Fruit fly (Drosophila melanogaster) whole organism, embryonic: ENCODE data around the gene CG7304.

Experiments
- Blimp-1 ChIP-seq: fragments of 200-800 bp; sonication (Bioruptor generic); optimal IDR thresholded peaks from 3 replicates; lab custom pipeline; 2018; ENCODE audit warnings: missing biosample characterization, missing genetic modification characterization, mild to moderate bottlenecking, moderate library complexity, missing genetic modification reagents
- CG10462 ChIP-seq: fragments of 200-800 bp; sonication (Bioruptor generic); optimal IDR thresholded peaks from 2 replicates; lab custom pipeline; 2016; ENCODE audit warnings: missing biosample characterization, missing genetic modification characterization
- CG10565 ChIP-seq: fragments of 200-800 bp; sonication (Bioruptor generic); optimal IDR thresholded peaks from 3 replicates; lab custom pipeline; 2016; ENCODE audit warnings: missing biosample characterization, mild to moderate bottlenecking, missing genetic modification characterization
- CG10979 ChIP-seq: fragments of 200-800 bp; sonication (Bioruptor generic); optimal IDR thresholded peaks from 2 replicates; lab custom pipeline; 2018; ENCODE audit warnings: missing biosample characterization, mild to moderate bottlenecking, missing genetic modification characterization, moderate library complexity
- CG11695 ChIP-seq: fragments of 200-800 bp; sonication (Bioruptor generic); IDR thresholded peaks from 3 replicates; pipeline ENCODE4 v1.3.6; 2022; ENCODE audit warnings: missing biosample characterization, missing genetic modification characterization
- CG12769 ChIP-seq: fragments of 200-800 bp; sonication (Bioruptor generic); optimal IDR thresholded peaks from 2 replicates; lab custom pipeline; 2019; ENCODE audit warnings: missing biosample characterization, mild to moderate bottlenecking, missing genetic modification characterization, moderate library complexity
- CG14050 ChIP-seq: fragments of 200-800 bp; sonication (Bioruptor generic); IDR thresholded peaks from 3 replicates; pipeline ENCODE4 v1.3.6; 2022; ENCODE audit warnings: missing biosample characterization, missing genetic modification characterization
- CG14710 ChIP-seq: fragments of 200-800 bp; sonication (Bioruptor generic); optimal IDR thresholded peaks from 3 replicates; lab custom pipeline; 2019; ENCODE audit warnings: missing biosample characterization, mild to moderate bottlenecking, missing genetic modification characterization, moderate library complexity
- CG17829 ChIP-seq: fragments of 200-800 bp; optimal IDR thresholded peaks from 2 replicates; lab custom pipeline; 2019; ENCODE audit warnings: missing biosample characterization, mild to moderate bottlenecking, missing genetic modification characterization, moderate library complexity
- CG18262 ChIP-seq: fragments of 200-800 bp; optimal IDR thresholded peaks from 3 replicates; lab custom pipeline; 2019; ENCODE audit warnings: missing biosample characterization, mild to moderate bottlenecking, missing genetic modification characterization, moderate library complexity
- CG30403 ChIP-seq: fragments of 200-800 bp; sonication (Bioruptor generic); optimal IDR thresholded peaks from 3 replicates; lab custom pipeline; 2016; ENCODE audit warnings: missing biosample characterization, missing genetic modification characterization
- CG6854 ChIP-seq: fragments of 200-800 bp; sonication (Bioruptor generic); optimal IDR thresholded peaks from 3 replicates; lab custom pipeline; 2017; ENCODE audit warnings: missing biosample characterization, mild to moderate bottlenecking, missing genetic modification characterization
- CG7556 ChIP-seq: fragments of 200-800 bp; sonication (Bioruptor generic); optimal IDR thresholded peaks from 2 replicates; lab custom pipeline; 2017; ENCODE audit warnings: missing biosample characterization, mild to moderate bottlenecking, missing genetic modification characterization
- CG9727 ChIP-seq: fragments of 200-800 bp; sonication (Bioruptor generic); optimal IDR thresholded peaks from 3 replicates; lab custom pipeline; 2017; ENCODE audit warnings: missing biosample characterization, mild to moderate bottlenecking, missing genetic modification characterization
- CkIIα-i1 ChIP-seq: fragments of 200-800 bp; sonication (Bioruptor generic); IDR thresholded peaks from 2 replicates; pipeline ENCODE4 v1.3.6; 2022; ENCODE audit warnings: missing biosample characterization, missing genetic modification characterization
- Ets65A ChIP-seq: fragments of 200-800 bp; sonication (Bioruptor generic); peaks from one replicate; lab custom pipeline; 2016; ENCODE audit warnings: missing biosample characterization, missing genetic modification characterization
- Hmr ChIP-seq: fragments of 200-800 bp; sonication (Bioruptor generic); optimal IDR thresholded peaks from 3 replicates; lab custom pipeline; 2017; ENCODE audit warnings: mild to moderate bottlenecking, missing biosample characterization, missing genetic modification reagents, missing genetic modification characterization
- Kr ChIP-seq: fragments of 200-800 bp; sonication (Bioruptor generic); optimal IDR thresholded peaks from 2 replicates; lab custom pipeline; 2017; ENCODE audit warnings: missing biosample characterization, mild to moderate bottlenecking, missing genetic modification characterization
- Med ChIP-seq: fragments of 200-800 bp; sonication (Bioruptor generic); peaks from one replicate; lab custom pipeline; 2016; ENCODE audit warnings: missing biosample characterization, missing genetic modification characterization, mild to moderate bottlenecking, inconsistent platforms, moderate library complexity
- Oli ChIP-seq: fragments of 200-800 bp; sonication (Bioruptor generic); optimal IDR thresholded peaks from 2 replicates; lab custom pipeline; 2018; ENCODE audit warnings: missing biosample characterization, mild to moderate bottlenecking, missing genetic modification characterization, moderate library complexity
- Sox102F ChIP-seq: fragments of 200-800 bp; sonication (Bioruptor generic); optimal IDR thresholded peaks from 2 replicates; lab custom pipeline; 2018; ENCODE audit warnings: missing biosample characterization, mild to moderate bottlenecking, missing genetic modification characterization, moderate library complexity
- Ssrp ChIP-seq: fragments of 200-800 bp; sonication (Bioruptor generic); optimal IDR thresholded peaks from 2 replicates; lab custom pipeline; 2018; ENCODE audit warnings: missing biosample characterization, mild to moderate bottlenecking, missing genetic modification characterization, moderate library complexity
- Taf1 ChIP-seq: fragments of 200-800 bp; sonication (Bioruptor generic); IDR thresholded peaks from 2 replicates; pipeline ENCODE4 v1.3.6; 2022; ENCODE audit warnings: missing biosample characterization, missing genetic modification characterization
- Xbp1 ChIP-seq: fragments of 200-800 bp; sonication (Bioruptor generic); optimal IDR thresholded peaks from 3 replicates; lab custom pipeline; 2016; ENCODE audit warnings: missing biosample characterization, mild to moderate bottlenecking, missing genetic modification characterization
- Xrp1 ChIP-seq: fragments of 200-800 bp; sonication (Bioruptor generic); IDR thresholded peaks from 2 replicates; pipeline ENCODE4 v1.3.6; 2022; ENCODE audit warnings: missing biosample characterization, missing genetic modification characterization
- bsh ChIP-seq, 2 experiments: fragments of 200-800 bp; sonication (Bioruptor generic); optimal IDR thresholded peaks; 2 replicates each; lab custom pipeline; 2017 to 2018; ENCODE audit warnings: mild to moderate bottlenecking in 2 of 2, missing biosample characterization in 2 of 2, missing genetic modification characterization in 2 of 2, moderate library complexity in 1 of 2
- chif ChIP-seq, 2 experiments: fragments of 200-800 bp; sonication (Bioruptor generic); optimal IDR thresholded peaks; 3 replicates each; lab custom pipeline; 2016; ENCODE audit warnings: missing biosample characterization in 2 of 2, missing genetic modification characterization in 2 of 2
- chn ChIP-seq: fragments of 200-800 bp; sonication (Bioruptor generic); optimal IDR thresholded peaks from 2 replicates; lab custom pipeline; 2016; ENCODE audit warnings: missing biosample characterization, missing genetic modification characterization
- cwo ChIP-seq: fragments of 200-800 bp; sonication (Bioruptor generic); optimal IDR thresholded peaks from 3 replicates; lab custom pipeline; 2017; ENCODE audit warnings: missing biosample characterization, missing genetic modification characterization, mild to moderate bottlenecking, moderate library complexity, missing genetic modification reagents
- dimm ChIP-seq: fragments of 200-800 bp; sonication (Bioruptor generic); IDR thresholded peaks from 2 replicates; pipeline ENCODE4 v1.3.6; 2022; ENCODE audit warnings: missing biosample characterization, missing genetic modification characterization
- dmrt11E ChIP-seq: fragments of 200-800 bp; sonication (Bioruptor generic); optimal IDR thresholded peaks from 3 replicates; lab custom pipeline; 2018; ENCODE audit warnings: missing biosample characterization, mild to moderate bottlenecking, missing genetic modification characterization, moderate library complexity
- dmrt99B ChIP-seq: fragments of 200-800 bp; sonication (Bioruptor generic); optimal IDR thresholded peaks from 2 replicates; lab custom pipeline; 2018; ENCODE audit warnings: missing biosample characterization, mild to moderate bottlenecking, missing genetic modification characterization, moderate library complexity
- eve ChIP-seq, 2 experiments: fragments of >200 bp; optimal IDR thresholded peaks; 2 replicates each; lab custom pipeline; 2017; ENCODE audit warnings: missing biosample characterization in 2 of 2, missing genetic modification characterization in 2 of 2
- fd102C ChIP-seq: fragments of 200-800 bp; sonication (Bioruptor generic); optimal IDR thresholded peaks from 2 replicates; lab custom pipeline; 2018; ENCODE audit warnings: missing biosample characterization, mild to moderate bottlenecking, missing genetic modification characterization, moderate library complexity
- gce ChIP-seq: fragments of 200-800 bp; sonication (Bioruptor generic); IDR thresholded peaks from 3 replicates; pipeline ENCODE4 v1.3.6; 2022; ENCODE audit warnings: missing biosample characterization, missing genetic modification characterization
- gcm ChIP-seq: fragments of 200-800 bp; sonication (Bioruptor generic); optimal IDR thresholded peaks from 2 replicates; lab custom pipeline; 2019; ENCODE audit warnings: missing biosample characterization, mild to moderate bottlenecking, missing genetic modification characterization, moderate library complexity
- gem ChIP-seq: fragments of 200-800 bp; sonication (Bioruptor generic); optimal IDR thresholded peaks from 2 replicates; lab custom pipeline; 2019; ENCODE audit warnings: missing biosample characterization, mild to moderate bottlenecking, missing genetic modification characterization, moderate library complexity
- gro ChIP-seq: fragments of 200-800 bp; sonication (Bioruptor generic); optimal IDR thresholded peaks from 2 replicates; lab custom pipeline; 2016; ENCODE audit warnings: missing biosample characterization, missing genetic modification characterization
- ham ChIP-seq: fragments of 200-800 bp; sonication (Bioruptor generic); IDR thresholded peaks from 2 replicates; pipeline ENCODE4 v1.3.6; 2022; ENCODE audit warnings: missing biosample characterization, missing genetic modification characterization
- klu ChIP-seq: fragments of 200-800 bp; sonication (Bioruptor generic); IDR thresholded peaks from 2 replicates; pipeline ENCODE4 v1.3.6; 2022; ENCODE audit warnings: missing biosample characterization, missing genetic modification characterization
- prd ChIP-seq, 3 experiments: fragments of >200 bp in 2 of 3; fragments of 200-800 bp in 1 of 3; sonication (Bioruptor generic) in 1 of 3; optimal IDR thresholded peaks in 2 of 3; IDR thresholded peaks in 1 of 3; 2 replicates in 2 of 3; 3 replicates in 1 of 3; pipeline versions ENCODE4 v1.3.6 to Lab custom; 2017 to 2022; ENCODE audit warnings: missing biosample characterization in 1 of 3, missing genetic modification characterization in 1 of 3
- sens ChIP-seq: fragments of 200-800 bp; sonication (Bioruptor generic); peaks from one replicate; lab custom pipeline; 2016; ENCODE audit warnings: missing biosample characterization, missing genetic modification characterization
- slbo ChIP-seq: fragments of 200-800 bp; sonication (Bioruptor generic); IDR thresholded peaks from 2 replicates; pipeline ENCODE4 v1.3.6; 2022; ENCODE audit warnings: missing biosample characterization, missing genetic modification characterization
- slou ChIP-seq: fragments of 200-800 bp; sonication (Bioruptor generic); optimal IDR thresholded peaks from 3 replicates; lab custom pipeline; 2016; ENCODE audit warnings: missing biosample characterization, missing genetic modification characterization
- trem ChIP-seq: fragments of 200-800 bp; optimal IDR thresholded peaks from 3 replicates; lab custom pipeline; 2019; ENCODE audit warnings: missing biosample characterization, mild to moderate bottlenecking, missing genetic modification characterization, moderate library complexity
- zen ChIP-seq: fragments of 200-800 bp; sonication (Bioruptor generic); optimal IDR thresholded peaks from 3 replicates; lab custom pipeline; 2018; ENCODE audit warnings: missing biosample characterization, mild to moderate bottlenecking, missing genetic modification characterization, moderate library complexity

CG7304 gene

DNA sequence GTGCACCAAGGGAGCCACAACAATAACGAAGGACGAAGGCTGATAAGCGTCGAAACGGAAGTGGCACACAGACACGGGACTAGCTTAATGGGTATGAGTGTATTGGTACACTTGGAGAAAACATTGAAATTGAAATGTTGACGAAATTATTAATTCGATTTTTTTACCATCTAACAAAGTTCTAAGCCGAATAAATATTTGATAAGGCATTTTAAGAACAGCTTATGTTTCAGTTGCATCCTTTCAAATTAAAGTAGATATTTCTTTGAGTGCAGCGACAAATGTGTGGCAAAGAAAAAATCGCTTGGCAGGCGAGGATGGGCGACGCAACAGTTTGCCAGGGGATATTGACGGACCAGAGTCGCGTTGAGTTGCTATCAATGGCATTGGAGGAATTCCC is 39.5 kb upstream of the CG7304 start (continued):
- TF ChIP-seq Oli (tag; lab: Kevin White, UChicago) (peak; percentile 26), chif (GFP tag; optimal IDR thresholded peaks at IDR 0.05; lab: Kevin White, UChicago) (peak in 1 of 2 experiments; percentile 40), Med (peak; percentile 31), Xrp1 (GFP tag; lab: Robert Waterston, UW) (peak; percentile 62), ham (GFP tag; lab: Robert Waterston, UW) (no peak), CG9727 (GFP tag; lab: Kevin White, UChicago) (peak; percentile 23), CG10979 (peak; percentile 26), CG30403 (GFP tag; lab: Kevin White, UChicago) (peak; percentile 8), chn (GFP tag; lab: Kevin White, UChicago) (peak; percentile 9), prd (optimal IDR thresholded peaks at IDR 0.05; lab: Kevin White, UChicago) (no peak), prd (GFP tag; IDR thresholded peaks at IDR 0.05; lab: Robert Waterston, UW) (peak; percentile 58; the same call in 1 of the 3 replicates), slbo (GFP tag; lab: Robert Waterston, UW) (no peak), CG7556 (GFP tag; lab: Kevin White, UChicago) (peak; percentile 2), bsh (GFP tag; optimal IDR thresholded peaks at IDR 0.05; lab: Kevin White, UChicago) (peak in 1 of 2 experiments; percentile 32), Kr (GFP tag; lab: Kevin White, UChicago) (no peak), dmrt99B (tag; lab: Kevin White, UChicago) (peak; percentile 4)

DNA sequence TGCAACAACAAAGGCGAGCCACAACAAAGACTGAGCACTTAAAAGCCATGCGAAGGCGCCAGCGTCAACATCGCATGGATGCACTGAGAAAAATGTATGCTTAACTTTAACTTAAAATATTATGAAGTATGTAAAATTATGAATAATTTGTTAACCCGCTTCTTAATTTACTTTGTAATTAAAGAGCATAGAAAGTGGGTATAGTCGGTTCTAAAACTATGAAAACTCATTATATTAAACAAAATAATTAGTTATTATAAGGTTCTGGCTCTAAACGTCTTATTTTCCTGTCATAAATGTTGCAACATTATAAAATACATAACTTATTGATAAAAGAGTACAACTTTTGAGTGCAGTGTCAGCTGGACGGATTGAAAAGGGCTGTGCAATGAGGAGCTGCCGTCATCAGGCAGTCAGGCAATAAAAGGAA is 37.9 kb upstream of the CG7304 start:
- TF ChIP-seq slou (GFP tag; lab: Kevin White, UChicago) (no peak), eve (GFP tag; optimal IDR thresholded peaks at IDR 0.05; lab: Kevin White, UChicago) (no peak), CG10979 (peak; percentile 9), cwo (GFP tag; lab: Kevin White, UChicago) (no peak), Taf1 (GFP tag; lab: Robert Waterston, UW) (0 out of 2 replicates have a peak, but pooled peaks have one; percentile 15), CG10565 (no peak), Xrp1 (GFP tag; lab: Robert Waterston, UW) (0 out of 2 replicates have a peak, but pooled peaks have one; percentile 16), fd102C (GFP tag; lab: Kevin White, UChicago) (no peak), CG14710 (peak; percentile 8), gcm (GFP tag; lab: Kevin White, UChicago) (no peak), sens (peak; percentile 67), CG6854 (GFP tag; lab: Kevin White, UChicago) (no peak), Xbp1 (GFP tag; lab: Kevin White, UChicago) (no peak), CG14050 (GFP tag; lab: Robert Waterston, UW) (no peak), CG10462 (GFP tag; lab: Kevin White, UChicago) (no peak), klu (GFP tag; lab: Robert Waterston, UW) (no peak), Blimp-1 (GFP tag; lab: Kevin White, UChicago) (peak; percentile 12), gro (no peak), Hmr (GFP tag; lab: Kevin White, UChicago) (no peak)

DNA sequence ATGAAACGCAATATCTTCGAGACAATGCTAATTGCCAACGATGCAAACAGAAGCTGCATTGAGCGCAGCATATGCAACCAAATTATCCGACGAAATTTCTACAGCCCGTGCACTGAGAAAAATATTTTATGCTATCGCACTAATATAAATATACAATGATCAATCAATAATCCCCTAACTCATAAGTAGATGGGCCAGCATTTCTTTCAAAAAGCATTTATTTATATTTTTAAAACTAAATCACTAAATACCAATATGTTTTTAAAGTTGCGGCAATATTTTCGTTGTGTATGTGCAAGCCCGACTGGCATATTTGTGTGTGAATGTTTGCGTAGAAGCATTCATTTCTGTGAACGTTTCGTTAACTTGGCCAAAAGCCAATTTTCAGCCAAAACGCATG is 33.3 kb upstream of the CG7304 start:
- TF ChIP-seq Blimp-1 (GFP tag; lab: Kevin White, UChicago) (peak; percentile 3), CkIIα-i1 (GFP tag; lab: Robert Waterston, UW) (no peak), CG12769 (no peak), CG10462 (GFP tag; lab: Kevin White, UChicago) (peak; percentile 4), CG11695 (no peak), Sox102F (GFP tag; lab: Kevin White, UChicago) (peak; percentile 13), gem (tag; lab: Kevin White, UChicago) (peak; percentile 35), Xrp1 (GFP tag; lab: Robert Waterston, UW) (0 out of 2 replicates have a peak, but pooled peaks have one; percentile 24), Ssrp (tag; lab: Kevin White, UChicago) (peak; percentile 5), Med (peak; percentile 54), sens (peak; percentile 70), dimm (no peak), trem (tag; lab: Kevin White, UChicago) (peak; percentile 4), zen (tag; lab: Kevin White, UChicago) (peak; percentile 26), dmrt11E (tag; lab: Kevin White, UChicago) (peak; percentile 46), Ets65A (GFP tag; lab: Kevin White, UChicago) (peak; percentile 17), CG17829 (peak; percentile 5), gce (GFP tag; lab: Robert Waterston, UW) (no peak), prd (optimal IDR thresholded peaks at IDR 0.05; lab: Kevin White, UChicago) (no peak), prd (GFP tag; IDR thresholded peaks at IDR 0.05; lab: Robert Waterston, UW) (peak; percentile 38; the same call in 1 of the 3 replicates), CG18262 (tag; lab: Kevin White, UChicago) (peak; percentile 10)
